Fruit fly (Drosophila melanogaster) whole organism, embryonic: ENCODE measurements around the gene Strip.

Source experiments
- Ada2b ChIP-seq: fragments of 200-800 bp; sonication (Bioruptor generic); IDR thresholded peaks from 2 replicates; pipeline ENCODE4 v1.3.6; 2022; ENCODE audit warnings: missing biosample characterization, missing genetic modification characterization
- Adf1 ChIP-seq: fragments of 200-800 bp; sonication (Bioruptor generic); IDR thresholded peaks from 2 replicates; pipeline ENCODE4 v1.3.6; 2022; ENCODE audit warnings: missing biosample characterization, missing genetic modification characterization
- Atf6 ChIP-seq: fragments of 200-800 bp; sonication (Bioruptor generic); IDR thresholded peaks from 2 replicates; pipeline ENCODE4 v1.3.6; 2022; ENCODE audit warnings: missing biosample characterization, missing genetic modification characterization
- Bdp1 ChIP-seq: fragments of 200-800 bp; sonication (Bioruptor generic); optimal IDR thresholded peaks from 3 replicates; lab custom pipeline; 2016; ENCODE audit warnings: missing biosample characterization, missing genetic modification characterization
- CG10267 ChIP-seq: fragments of 200-800 bp; sonication (Bioruptor generic); optimal IDR thresholded peaks from 2 replicates; lab custom pipeline; 2018; ENCODE audit warnings: missing biosample characterization, mild to moderate bottlenecking, missing genetic modification characterization, moderate library complexity
- CG16815 ChIP-seq: fragments of 200-800 bp; sonication (Bioruptor generic); optimal IDR thresholded peaks from 3 replicates; lab custom pipeline; 2017; ENCODE audit warnings: missing biosample characterization, mild to moderate bottlenecking, missing genetic modification characterization
- CG18476 ChIP-seq: fragments of 200-800 bp; sonication (Bioruptor generic); optimal IDR thresholded peaks from 2 replicates; lab custom pipeline; 2016; ENCODE audit warnings: missing biosample characterization, mild to moderate bottlenecking, missing genetic modification characterization
- CG2120 ChIP-seq: fragments of 200-800 bp; sonication (Bioruptor generic); optimal IDR thresholded peaks from 3 replicates; lab custom pipeline; 2016; ENCODE audit warnings: missing biosample characterization, missing genetic modification characterization
- CG2678 ChIP-seq: fragments of 200-800 bp; sonication (Bioruptor generic); optimal IDR thresholded peaks from 3 replicates; lab custom pipeline; 2019; ENCODE audit warnings: missing biosample characterization, mild to moderate bottlenecking, missing genetic modification characterization, moderate library complexity
- CG30020 ChIP-seq: fragments of 200-800 bp; optimal IDR thresholded peaks from 2 replicates; lab custom pipeline; 2019; ENCODE audit warnings: missing biosample characterization, mild to moderate bottlenecking, missing genetic modification characterization, moderate library complexity
- CG34224 ChIP-seq: fragments of 200-800 bp; sonication (Bioruptor generic); IDR thresholded peaks from 3 replicates; pipeline ENCODE4 v1.3.6; 2022; ENCODE audit warnings: missing biosample characterization, missing genetic modification characterization; ENCODE audit not compliant: partially characterized antibody
- CG43689 ChIP-seq: fragments of 200-800 bp; sonication (Bioruptor generic); IDR thresholded peaks from 2 replicates; pipeline ENCODE4 v1.3.6; 2022; ENCODE audit warnings: missing biosample characterization, missing genetic modification characterization
- CG4424 ChIP-seq: fragments of 200-800 bp; sonication (Bioruptor generic); optimal IDR thresholded peaks from 3 replicates; lab custom pipeline; 2016; ENCODE audit warnings: missing biosample characterization, missing genetic modification characterization
- CG6254 ChIP-seq: fragments of 200-800 bp; sonication (Bioruptor generic); optimal IDR thresholded peaks from 3 replicates; lab custom pipeline; 2017; ENCODE audit warnings: mild to moderate bottlenecking, missing biosample characterization, missing genetic modification reagents, missing genetic modification characterization
- CG7271 ChIP-seq: fragments of 200-800 bp; sonication (Bioruptor generic); optimal IDR thresholded peaks from 2 replicates; lab custom pipeline; 2018; ENCODE audit warnings: missing biosample characterization, mild to moderate bottlenecking, missing genetic modification characterization, moderate library complexity
- CG7987 ChIP-seq: fragments of 200-800 bp; sonication (Bioruptor generic); optimal IDR thresholded peaks from 2 replicates; lab custom pipeline; 2018; ENCODE audit warnings: missing biosample characterization, mild to moderate bottlenecking, missing genetic modification characterization, moderate library complexity
- CG8478 ChIP-seq: fragments of >200 bp; optimal IDR thresholded peaks from 2 replicates; lab custom pipeline; 2018
- Dbx ChIP-seq: fragments of 200-800 bp; sonication (Bioruptor generic); IDR thresholded peaks from 3 replicates; pipeline ENCODE4 v1.3.6; 2022; ENCODE audit warnings: missing biosample characterization, missing genetic modification characterization
- Dip2 ChIP-seq: fragments of 200-800 bp; sonication (Bioruptor generic); IDR thresholded peaks from 2 replicates; pipeline ENCODE4 v1.3.6; 2022; ENCODE audit warnings: missing biosample characterization, missing genetic modification characterization
- Dip3 ChIP-seq: fragments of 200-800 bp; sonication (Bioruptor generic); optimal IDR thresholded peaks from 3 replicates; lab custom pipeline; 2016; ENCODE audit warnings: missing biosample characterization, missing genetic modification characterization
- E2f2 ChIP-seq: fragments of 200-800 bp; sonication (Bioruptor generic); IDR thresholded peaks from 2 replicates; pipeline ENCODE4 v1.3.6; 2022; ENCODE audit warnings: missing biosample characterization, missing genetic modification characterization
- Eip74EF ChIP-seq, 2 experiments: fragments of 200-800 bp in 1 of 2; fragments of >200 bp in 1 of 2; sonication (Bioruptor generic) in 1 of 2; optimal IDR thresholded peaks; 2 replicates each; lab custom pipeline; 2017 to 2019; ENCODE audit warnings: missing biosample characterization in 2 of 2, missing genetic modification characterization in 2 of 2, mild to moderate bottlenecking in 1 of 2, moderate library complexity in 1 of 2
- HHEX ChIP-seq: fragments of 200-800 bp; sonication (Bioruptor generic); optimal IDR thresholded peaks from 3 replicates; lab custom pipeline; 2017; ENCODE audit warnings: missing biosample characterization, mild to moderate bottlenecking, missing genetic modification characterization, missing genetic modification reagents
- Hr78 ChIP-seq, 2 experiments: fragments of 200-800 bp in 1 of 2; fragments of >200 bp in 1 of 2; sonication (Bioruptor generic) in 1 of 2; optimal IDR thresholded peaks; 2 replicates each; lab custom pipeline; 2017 to 2019; ENCODE audit warnings: missing biosample characterization in 2 of 2, missing genetic modification characterization in 2 of 2, mild to moderate bottlenecking in 1 of 2, moderate library complexity in 1 of 2
- Lim3 ChIP-seq: fragments of 200-800 bp; sonication (Bioruptor generic); IDR thresholded peaks from 2 replicates; pipeline ENCODE4 v1.3.6; 2022; ENCODE audit warnings: missing biosample characterization, missing genetic modification characterization
- Mad ChIP-seq: fragments of 200-800 bp; sonication (Bioruptor generic); optimal IDR thresholded peaks from 2 replicates; lab custom pipeline; 2016; ENCODE audit warnings: missing biosample characterization, missing genetic modification characterization
- Ptx1 ChIP-seq: fragments of 200-800 bp; sonication (Bioruptor generic); IDR thresholded peaks from 2 replicates; pipeline ENCODE4 v1.3.6; 2022; ENCODE audit warnings: missing biosample characterization, missing genetic modification characterization
- Sox102F ChIP-seq: fragments of 200-800 bp; sonication (Bioruptor generic); optimal IDR thresholded peaks from 2 replicates; lab custom pipeline; 2018; ENCODE audit warnings: missing biosample characterization, mild to moderate bottlenecking, missing genetic modification characterization, moderate library complexity
- Sry-β ChIP-seq: fragments of 200-800 bp; sonication (Bioruptor generic); optimal IDR thresholded peaks from 2 replicates; lab custom pipeline; 2018; ENCODE audit warnings: missing biosample characterization, mild to moderate bottlenecking, missing genetic modification characterization, moderate library complexity
- Trl ChIP-seq, 3 experiments: fragments of >200 bp in 2 of 3; fragments of 200-800 bp in 1 of 3; sonication (Bioruptor generic) in 1 of 3; optimal IDR thresholded peaks; 2 replicates in 1 of 3; 3 replicates in 2 of 3; lab custom pipeline; 2016 to 2017; ENCODE audit warnings: missing biosample characterization in 1 of 3, missing genetic modification characterization in 1 of 3
- YL-1 ChIP-seq: fragments of 200-800 bp; sonication (Bioruptor generic); optimal IDR thresholded peaks from 3 replicates; lab custom pipeline; 2017; ENCODE audit warnings: missing biosample characterization, mild to moderate bottlenecking, missing genetic modification characterization
- ase ChIP-seq: fragments of 200-800 bp; sonication (Bioruptor generic); IDR thresholded peaks from 3 replicates; pipeline ENCODE4 v1.3.6; 2022; ENCODE audit warnings: missing biosample characterization, missing genetic modification characterization
- bcd ChIP-seq: fragments of 200-800 bp; sonication (Bioruptor generic); optimal IDR thresholded peaks from 2 replicates; lab custom pipeline; 2017; ENCODE audit warnings: missing biosample characterization, mild to moderate bottlenecking, missing genetic modification characterization
- chinmo ChIP-seq: fragments of 200-800 bp; sonication (Bioruptor generic); IDR thresholded peaks from 4 replicates; pipeline ENCODE4 v1.3.6; 2022; ENCODE audit warnings: missing biosample characterization, missing genetic modification characterization; ENCODE audit not compliant: partially characterized antibody
- corto ChIP-seq: fragments of 200-800 bp; sonication (Bioruptor generic); optimal IDR thresholded peaks from 2 replicates; lab custom pipeline; 2016; ENCODE audit warnings: missing biosample characterization, mild to moderate bottlenecking, missing genetic modification characterization, moderate library complexity
- lmd ChIP-seq: fragments of 200-800 bp; sonication (Bioruptor generic); IDR thresholded peaks from 2 replicates; pipeline ENCODE4 v1.3.6; 2022; ENCODE audit warnings: missing biosample characterization, missing genetic modification characterization
- mld ChIP-seq: fragments of 200-800 bp; sonication (Bioruptor generic); IDR thresholded peaks from 3 replicates; pipeline ENCODE4 v1.3.6; 2022; ENCODE audit warnings: missing biosample characterization, missing genetic modification characterization; ENCODE audit not compliant: partially characterized antibody
- oc ChIP-seq: fragments of 200-800 bp; sonication (Bioruptor generic); optimal IDR thresholded peaks from 2 replicates; lab custom pipeline; 2018; ENCODE audit warnings: missing biosample characterization, mild to moderate bottlenecking, missing genetic modification characterization, moderate library complexity
- onecut ChIP-seq: fragments of 200-800 bp; sonication (Bioruptor generic); IDR thresholded peaks from 2 replicates; pipeline ENCODE4 v1.3.6; 2022; ENCODE audit warnings: missing biosample characterization, missing genetic modification characterization
- p53 ChIP-seq: fragments of 200-800 bp; sonication (Bioruptor generic); optimal IDR thresholded peaks from 2 replicates; lab custom pipeline; 2016; ENCODE audit warnings: missing biosample characterization, missing genetic modification characterization
- pan ChIP-seq, 4 experiments: fragments of >200 bp in 3 of 4; fragments of 200-800 bp in 1 of 4; sonication (Bioruptor generic) in 1 of 4; optimal IDR thresholded peaks in 3 of 4; IDR thresholded peaks in 1 of 4; 2 replicates each; pipeline versions ENCODE4 v1.3.6 to Lab custom; 2017 to 2022; ENCODE audit warnings: missing biosample characterization in 2 of 4, missing genetic modification characterization in 2 of 4, mixed read lengths in 1 of 4
- sd ChIP-seq: fragments of 200-800 bp; sonication (Bioruptor generic); optimal IDR thresholded peaks from 3 replicates; lab custom pipeline; 2018; ENCODE audit warnings: missing biosample characterization, mild to moderate bottlenecking, missing genetic modification characterization, moderate library complexity
- so ChIP-seq: fragments of 200-800 bp; sonication (Bioruptor generic); IDR thresholded peaks from 3 replicates; pipeline ENCODE4 v1.3.6; 2022; ENCODE audit warnings: missing biosample characterization, missing genetic modification characterization
- tgo ChIP-seq: fragments of 200-800 bp; sonication (Bioruptor generic); IDR thresholded peaks from 3 replicates; pipeline ENCODE4 v1.3.6; 2022; ENCODE audit warnings: missing biosample characterization, missing genetic modification characterization
- toy ChIP-seq: fragments of 200-800 bp; sonication (Bioruptor generic); IDR thresholded peaks from 2 replicates; pipeline ENCODE4 v1.3.6; 2022; ENCODE audit warnings: missing biosample characterization, missing genetic modification characterization
- vfl ChIP-seq: fragments of 200-800 bp; sonication (Bioruptor generic); optimal IDR thresholded peaks from 2 replicates; lab custom pipeline; 2016; ENCODE audit warnings: missing biosample characterization, missing genetic modification characterization
- vnd ChIP-seq: fragments of 200-800 bp; sonication (Bioruptor generic); IDR thresholded peaks from 3 replicates; pipeline ENCODE4 v1.3.6; 2022; ENCODE audit warnings: missing biosample characterization, missing genetic modification characterization; ENCODE audit not compliant: partially characterized antibody
- zen ChIP-seq: fragments of 200-800 bp; sonication (Bioruptor generic); optimal IDR thresholded peaks from 3 replicates; lab custom pipeline; 2018; ENCODE audit warnings: missing biosample characterization, mild to moderate bottlenecking, missing genetic modification characterization, moderate library complexity
- zen2 ChIP-seq: fragments of 200-800 bp; sonication (Bioruptor generic); IDR thresholded peaks from 3 replicates; pipeline ENCODE4 v1.3.6; 2022; ENCODE audit warnings: missing biosample characterization, missing genetic modification characterization; ENCODE audit not compliant: partially characterized antibody
- zfh1 ChIP-seq: fragments of 200-800 bp; sonication (Bioruptor generic); IDR thresholded peaks from 3 replicates; pipeline ENCODE4 v1.3.6; 2022; ENCODE audit warnings: missing biosample characterization, missing genetic modification characterization

Gene Strip

DNA sequence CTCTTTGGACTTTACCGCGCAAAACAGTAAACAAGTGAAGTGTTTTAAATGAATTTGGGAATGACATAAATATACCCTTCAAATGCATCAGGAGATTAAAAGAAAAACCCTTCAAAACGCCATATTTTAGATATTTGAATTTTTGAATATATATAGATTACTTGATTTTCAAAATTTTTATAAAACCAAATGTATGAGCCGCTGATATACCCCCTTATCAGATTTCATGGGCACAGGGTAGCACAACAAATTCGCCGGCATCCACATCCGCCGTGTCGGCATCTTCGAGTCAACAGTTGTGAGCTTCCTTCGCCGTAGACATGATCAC, 49.3 kb upstream of the Strip start, which contains the start of gene Ids (continued):
- peak; percentile 43; the same call in 1 of the 2 replicates for TF ChIP-seq Adf1 (GFP tag; lab: Robert Waterston, UW)
- TF ChIP-seq CG6254 = peak; percentile 63
- TF ChIP-seq E2f2 (GFP tag; lab: Robert Waterston, UW) = peak; percentile 65
- no peak for TF ChIP-seq CG7987 (GFP tag; lab: Kevin White, UChicago)
- TF ChIP-seq oc = peak; percentile 76
- peak; percentile 28 for TF ChIP-seq CG18476
- TF ChIP-seq chinmo (GFP tag; lab: Robert Waterston, UW) = no peak
- TF ChIP-seq Dip3 (GFP tag; lab: Kevin White, UChicago) = peak; percentile 29
- TF ChIP-seq YL-1 (GFP tag; lab: Kevin White, UChicago) = peak; percentile 10
- peak; percentile 40 for TF ChIP-seq vfl (GFP tag; lab: Kevin White, UChicago)
- no peak for TF ChIP-seq p53 (GFP tag; lab: Kevin White, UChicago)
- TF ChIP-seq CG2120 (GFP tag; lab: Kevin White, UChicago) = peak; percentile 70
- TF ChIP-seq Ada2b (GFP tag; lab: Robert Waterston, UW) = peak; percentile 78
- no peak for TF ChIP-seq bcd (GFP tag; lab: Kevin White, UChicago)
- peak; percentile 78 for TF ChIP-seq lmd (GFP tag; lab: Robert Waterston, UW)
- no peak for TF ChIP-seq pan (optimal IDR thresholded peaks at IDR 0.05; lab: Kevin White, UChicago)
- TF ChIP-seq pan (GFP tag; optimal IDR thresholded peaks at IDR 0.05 in 1 of 2, IDR thresholded peaks at IDR 0.05 in 1 of 2) = peak in 1 of 2 experiments; percentile 82
- TF ChIP-seq sd (tag; lab: Kevin White, UChicago) = peak; percentile 27
- TF ChIP-seq toy (GFP tag; lab: Robert Waterston, UW) = no peak
- TF ChIP-seq CG7271 = no peak
- TF ChIP-seq CG2678 (tag; lab: Kevin White, UChicago) = peak; percentile 76
- peak; percentile 55 for TF ChIP-seq zen (tag; lab: Kevin White, UChicago)
- TF ChIP-seq Sox102F = peak; percentile 84
- TF ChIP-seq CG10267 (tag; lab: Kevin White, UChicago) = peak; percentile 33
- no peak for TF ChIP-seq Dip2 (GFP tag; lab: Robert Waterston, UW)
- peak in 1 of 2 experiments; percentile 39 for TF ChIP-seq Eip74EF (GFP tag; optimal IDR thresholded peaks at IDR 0.05; lab: Kevin White, UChicago)
- peak; percentile 45 for TF ChIP-seq onecut (GFP tag; lab: Robert Waterston, UW)
- TF ChIP-seq vnd (GFP tag; lab: Robert Waterston, UW) = no peak
- TF ChIP-seq CG8478 (lab: Kevin White, UChicago) = no peak
- TF ChIP-seq so (GFP tag; lab: Robert Waterston, UW) = peak; percentile 79; the same call in 2 of the 3 replicates
- TF ChIP-seq Mad = peak; percentile 47
- peak; percentile 84 for TF ChIP-seq Ptx1 (GFP tag; lab: Robert Waterston, UW)
- no peak for TF ChIP-seq zen2 (GFP tag; lab: Robert Waterston, UW)
- TF ChIP-seq corto = peak; percentile 42
- peak; percentile 87 for TF ChIP-seq zfh1 (GFP tag; lab: Robert Waterston, UW)
- no peak for TF ChIP-seq Sry-β (GFP tag; lab: Kevin White, UChicago)
- TF ChIP-seq Dbx = peak; percentile 72; the same call in 2 of the 3 replicates
- TF ChIP-seq CG4424 (GFP tag; lab: Kevin White, UChicago) = peak; percentile 67
- TF ChIP-seq CG16815 = peak; percentile 52
- TF ChIP-seq Bdp1 (GFP tag; lab: Kevin White, UChicago) = no peak
- TF ChIP-seq Trl (optimal IDR thresholded peaks at IDR 0.05; lab: Kevin White, UChicago) = no peak
- no peak for TF ChIP-seq Trl (GFP tag; optimal IDR thresholded peaks at IDR 0.05; lab: Kevin White, UChicago)
- no peak for TF ChIP-seq HHEX
- peak; percentile 85 for TF ChIP-seq Atf6
- no peak for TF ChIP-seq Hr78 (GFP tag; optimal IDR thresholded peaks at IDR 0.05; lab: Kevin White, UChicago)
- peak; percentile 64 for TF ChIP-seq CG43689 (GFP tag; lab: Robert Waterston, UW)
- TF ChIP-seq CG30020 (tag; lab: Kevin White, UChicago) = no peak
- no peak for TF ChIP-seq Lim3
- TF ChIP-seq CG34224 (GFP tag; lab: Robert Waterston, UW) = no peak
- TF ChIP-seq tgo (GFP tag; lab: Robert Waterston, UW) = peak; percentile 81; the same call in 2 of the 3 replicates
- peak; percentile 75 for TF ChIP-seq ase (GFP tag; lab: Robert Waterston, UW)
- TF ChIP-seq mld (GFP tag; lab: Robert Waterston, UW) = no peak
